Fruit fly (Drosophila melanogaster) whole organism, embryonic: ENCODE data around the gene CG43221.

Experiments used
- BtbVII ChIP-seq: fragments of 200-800 bp; sonication (Bioruptor generic); optimal IDR thresholded peaks from 3 replicates; lab custom pipeline; 2017; ENCODE audit warnings: missing biosample characterization, mild to moderate bottlenecking, missing genetic modification characterization
- CG11085 ChIP-seq: fragments of 200-800 bp; sonication (Bioruptor generic); IDR thresholded peaks from 2 replicates; pipeline ENCODE4 v1.3.6; 2022; ENCODE audit warnings: missing biosample characterization, missing genetic modification characterization
- CG15514 ChIP-seq: fragments of 200-800 bp; sonication (Bioruptor generic); optimal IDR thresholded peaks from 3 replicates; lab custom pipeline; 2017; ENCODE audit warnings: missing biosample characterization, missing genetic modification characterization, mild to moderate bottlenecking, moderate library complexity, missing genetic modification reagents
- CG17912 ChIP-seq: fragments of 200-800 bp; sonication (Bioruptor generic); optimal IDR thresholded peaks from 2 replicates; lab custom pipeline; 2018; ENCODE audit warnings: missing biosample characterization, mild to moderate bottlenecking, missing genetic modification characterization
- CG18764 ChIP-seq: fragments of 200-800 bp; sonication (Bioruptor generic); optimal IDR thresholded peaks from 3 replicates; lab custom pipeline; 2016; ENCODE audit warnings: missing biosample characterization, missing genetic modification characterization
- CG2129 ChIP-seq: fragments of 200-800 bp; sonication (Bioruptor generic); IDR thresholded peaks from 2 replicates; pipeline ENCODE4 v1.3.6; 2022; ENCODE audit warnings: missing biosample characterization, missing genetic modification characterization; ENCODE audit not compliant: partially characterized antibody
- CG2199 ChIP-seq: fragments of 200-800 bp; sonication (Bioruptor generic); IDR thresholded peaks from 3 replicates; pipeline ENCODE4 v1.3.6; 2022; ENCODE audit warnings: missing biosample characterization, missing genetic modification characterization
- CG2712 ChIP-seq: fragments of 200-800 bp; optimal IDR thresholded peaks from 3 replicates; lab custom pipeline; 2019; ENCODE audit warnings: missing biosample characterization, mild to moderate bottlenecking, missing genetic modification characterization, moderate library complexity
- CG2889 ChIP-seq: fragments of 200-800 bp; sonication (Bioruptor generic); IDR thresholded peaks from 3 replicates; pipeline ENCODE4 v1.3.6; 2022; ENCODE audit warnings: missing biosample characterization, missing genetic modification characterization
- CG3281 ChIP-seq: fragments of 200-800 bp; sonication (Bioruptor generic); optimal IDR thresholded peaks from 3 replicates; lab custom pipeline; 2017; ENCODE audit warnings: missing biosample characterization, mild to moderate bottlenecking, missing genetic modification characterization
- CG34422 ChIP-seq: fragments of 200-800 bp; sonication (Bioruptor generic); IDR thresholded peaks from 3 replicates; pipeline ENCODE4 v1.3.6; 2022; ENCODE audit warnings: missing biosample characterization, missing genetic modification characterization
- CG3838 ChIP-seq: fragments of 200-800 bp; sonication (Bioruptor generic); optimal IDR thresholded peaks from 3 replicates; lab custom pipeline; 2016; ENCODE audit warnings: missing biosample characterization, missing genetic modification characterization
- CG4328 ChIP-seq: fragments of 200-800 bp; sonication (Bioruptor generic); optimal IDR thresholded peaks from 3 replicates; lab custom pipeline; 2017; ENCODE audit warnings: missing biosample characterization, missing genetic modification reagents, missing genetic modification characterization
- CG4360 ChIP-seq: fragments of 200-800 bp; sonication (Bioruptor generic); IDR thresholded peaks from 2 replicates; pipeline ENCODE4 v1.3.6; 2022; ENCODE audit warnings: missing biosample characterization, missing genetic modification characterization
- CG9609 ChIP-seq: fragments of 200-800 bp; sonication (Bioruptor generic); optimal IDR thresholded peaks from 3 replicates; lab custom pipeline; 2016; ENCODE audit warnings: missing biosample characterization, missing genetic modification characterization
- CkIIα-i1 ChIP-seq: fragments of 200-800 bp; sonication (Bioruptor generic); IDR thresholded peaks from 2 replicates; pipeline ENCODE4 v1.3.6; 2022; ENCODE audit warnings: missing biosample characterization, missing genetic modification characterization
- Deaf1 ChIP-seq: fragments of 200-800 bp; optimal IDR thresholded peaks from 3 replicates; lab custom pipeline; 2019; ENCODE audit warnings: missing biosample characterization, mild to moderate bottlenecking, missing genetic modification characterization, moderate library complexity
- Dref ChIP-seq: fragments of 200-800 bp; sonication (Bioruptor generic); IDR thresholded peaks from 2 replicates; pipeline ENCODE4 v1.3.6; 2022; ENCODE audit warnings: missing biosample characterization, missing genetic modification characterization
- Gsc ChIP-seq: fragments of 200-800 bp; sonication (Bioruptor generic); IDR thresholded peaks from 2 replicates; pipeline ENCODE4 v1.3.6; 2022; ENCODE audit warnings: missing biosample characterization, missing genetic modification characterization
- HLH54F ChIP-seq: fragments of 200-800 bp; sonication (Bioruptor generic); optimal IDR thresholded peaks from 3 replicates; lab custom pipeline; 2016; ENCODE audit warnings: missing biosample characterization, missing genetic modification characterization
- HLHmδ ChIP-seq: fragments of 200-800 bp; sonication (Bioruptor generic); optimal IDR thresholded peaks from 2 replicates; lab custom pipeline; 2018; ENCODE audit warnings: missing biosample characterization, mild to moderate bottlenecking, missing genetic modification characterization, moderate library complexity
- Hey ChIP-seq: fragments of 200-800 bp; sonication (Bioruptor generic); optimal IDR thresholded peaks from 3 replicates; lab custom pipeline; 2018; ENCODE audit warnings: missing biosample characterization, mild to moderate bottlenecking, missing genetic modification characterization
- HmgZ ChIP-seq: fragments of 200-800 bp; sonication (Bioruptor generic); optimal IDR thresholded peaks from 2 replicates; lab custom pipeline; 2018; ENCODE audit warnings: missing biosample characterization, mild to moderate bottlenecking, missing genetic modification characterization
- Lim3 ChIP-seq: fragments of 200-800 bp; sonication (Bioruptor generic); IDR thresholded peaks from 2 replicates; pipeline ENCODE4 v1.3.6; 2022; ENCODE audit warnings: missing biosample characterization, missing genetic modification characterization
- MBD-R2 ChIP-seq: fragments of 200-800 bp; sonication (Bioruptor generic); IDR thresholded peaks from 2 replicates; pipeline ENCODE4 v1.3.6; 2022; ENCODE audit warnings: missing biosample characterization, missing genetic modification characterization
- Oli ChIP-seq: fragments of 200-800 bp; sonication (Bioruptor generic); optimal IDR thresholded peaks from 2 replicates; lab custom pipeline; 2018; ENCODE audit warnings: missing biosample characterization, mild to moderate bottlenecking, missing genetic modification characterization, moderate library complexity
- Scr ChIP-seq: fragments of 200-800 bp; sonication (Bioruptor generic); IDR thresholded peaks from 2 replicates; pipeline ENCODE4 v1.3.6; 2022; ENCODE audit warnings: missing biosample characterization, missing genetic modification characterization; ENCODE audit not compliant: partially characterized antibody
- Sox102F ChIP-seq: fragments of 200-800 bp; sonication (Bioruptor generic); optimal IDR thresholded peaks from 2 replicates; lab custom pipeline; 2018; ENCODE audit warnings: missing biosample characterization, mild to moderate bottlenecking, missing genetic modification characterization, moderate library complexity
- Sry-β ChIP-seq: fragments of 200-800 bp; sonication (Bioruptor generic); optimal IDR thresholded peaks from 2 replicates; lab custom pipeline; 2018; ENCODE audit warnings: missing biosample characterization, mild to moderate bottlenecking, missing genetic modification characterization, moderate library complexity
- Stat92E ChIP-seq, 3 experiments: fragments of >200 bp in 2 of 3; fragments of 200-800 bp in 1 of 3; sonication (Bioruptor generic) in 1 of 3; optimal IDR thresholded peaks; 2 replicates each; lab custom pipeline; 2017 to 2019; ENCODE audit warnings: missing biosample characterization in 3 of 3, missing genetic modification characterization in 3 of 3, mild to moderate bottlenecking in 1 of 3, moderate library complexity in 1 of 3
- YL-1 ChIP-seq: fragments of 200-800 bp; sonication (Bioruptor generic); optimal IDR thresholded peaks from 3 replicates; lab custom pipeline; 2017; ENCODE audit warnings: missing biosample characterization, mild to moderate bottlenecking, missing genetic modification characterization
- btn ChIP-seq: fragments of 200-800 bp; sonication (Bioruptor generic); optimal IDR thresholded peaks from 2 replicates; lab custom pipeline; 2016; ENCODE audit warnings: missing biosample characterization, missing genetic modification characterization
- chinmo ChIP-seq: fragments of 200-800 bp; sonication (Bioruptor generic); IDR thresholded peaks from 4 replicates; pipeline ENCODE4 v1.3.6; 2022; ENCODE audit warnings: missing biosample characterization, missing genetic modification characterization; ENCODE audit not compliant: partially characterized antibody
- ci ChIP-seq: fragments of 200-800 bp; sonication (Bioruptor generic); IDR thresholded peaks from 3 replicates; pipeline ENCODE4 v1.3.6; 2022; ENCODE audit warnings: missing biosample characterization, missing genetic modification characterization
- cwo ChIP-seq: fragments of 200-800 bp; sonication (Bioruptor generic); optimal IDR thresholded peaks from 3 replicates; lab custom pipeline; 2017; ENCODE audit warnings: missing biosample characterization, missing genetic modification characterization, mild to moderate bottlenecking, moderate library complexity, missing genetic modification reagents
- da ChIP-seq: fragments of 200-800 bp; sonication (Bioruptor generic); optimal IDR thresholded peaks from 2 replicates; lab custom pipeline; 2016; ENCODE audit warnings: missing biosample characterization, missing genetic modification characterization
- dm ChIP-seq: fragments of 200-800 bp; sonication (Bioruptor generic); optimal IDR thresholded peaks from 3 replicates; lab custom pipeline; 2016; ENCODE audit warnings: missing biosample characterization, missing genetic modification characterization
- fd102C ChIP-seq: fragments of 200-800 bp; sonication (Bioruptor generic); optimal IDR thresholded peaks from 2 replicates; lab custom pipeline; 2018; ENCODE audit warnings: missing biosample characterization, mild to moderate bottlenecking, missing genetic modification characterization, moderate library complexity
- kah ChIP-seq: fragments of 200-800 bp; sonication (Bioruptor generic); optimal IDR thresholded peaks from 2 replicates; lab custom pipeline; 2018; ENCODE audit warnings: missing biosample characterization, mild to moderate bottlenecking, missing genetic modification characterization
- ken ChIP-seq: fragments of 200-800 bp; sonication (Bioruptor generic); IDR thresholded peaks from 3 replicates; pipeline ENCODE4 v1.3.6; 2022; ENCODE audit warnings: missing biosample characterization, missing genetic modification characterization
- mld ChIP-seq: fragments of 200-800 bp; sonication (Bioruptor generic); IDR thresholded peaks from 3 replicates; pipeline ENCODE4 v1.3.6; 2022; ENCODE audit warnings: missing biosample characterization, missing genetic modification characterization; ENCODE audit not compliant: partially characterized antibody
- pita ChIP-seq: fragments of 200-800 bp; sonication (Bioruptor generic); optimal IDR thresholded peaks from 2 replicates; lab custom pipeline; 2017; ENCODE audit warnings: missing biosample characterization, mild to moderate bottlenecking, missing genetic modification characterization
- run ChIP-seq: fragments of 200-800 bp; sonication (Bioruptor generic); optimal IDR thresholded peaks from 3 replicates; lab custom pipeline; 2018; ENCODE audit warnings: missing biosample characterization, mild to moderate bottlenecking, missing genetic modification characterization
- scrt ChIP-seq: fragments of 200-800 bp; sonication (Bioruptor generic); optimal IDR thresholded peaks from 2 replicates; lab custom pipeline; 2018; ENCODE audit warnings: missing biosample characterization, mild to moderate bottlenecking, missing genetic modification characterization, moderate library complexity
- sim ChIP-seq: fragments of 200-800 bp; sonication (Bioruptor generic); IDR thresholded peaks from 2 replicates; pipeline ENCODE4 v1.3.6; 2022; ENCODE audit warnings: missing biosample characterization, missing genetic modification characterization
- so ChIP-seq: fragments of 200-800 bp; sonication (Bioruptor generic); IDR thresholded peaks from 3 replicates; pipeline ENCODE4 v1.3.6; 2022; ENCODE audit warnings: missing biosample characterization, missing genetic modification characterization
- stwl ChIP-seq: fragments of 200-800 bp; sonication (Bioruptor generic); optimal IDR thresholded peaks from 3 replicates; lab custom pipeline; 2018; ENCODE audit warnings: missing biosample characterization, mild to moderate bottlenecking, missing genetic modification characterization, moderate library complexity
- sug ChIP-seq: fragments of 200-800 bp; optimal IDR thresholded peaks from 2 replicates; lab custom pipeline; 2019; ENCODE audit warnings: missing biosample characterization, mild to moderate bottlenecking, missing genetic modification characterization, moderate library complexity
- toy ChIP-seq: fragments of 200-800 bp; sonication (Bioruptor generic); IDR thresholded peaks from 2 replicates; pipeline ENCODE4 v1.3.6; 2022; ENCODE audit warnings: missing biosample characterization, missing genetic modification characterization
- z ChIP-seq: fragments of 200-800 bp; sonication (Bioruptor generic); IDR thresholded peaks from 3 replicates; pipeline ENCODE4 v1.3.6; 2022; ENCODE audit warnings: missing biosample characterization, missing genetic modification characterization
- zfh1 ChIP-seq: fragments of 200-800 bp; sonication (Bioruptor generic); IDR thresholded peaks from 3 replicates; pipeline ENCODE4 v1.3.6; 2022; ENCODE audit warnings: missing biosample characterization, missing genetic modification characterization

Gene CG43221

DNA sequence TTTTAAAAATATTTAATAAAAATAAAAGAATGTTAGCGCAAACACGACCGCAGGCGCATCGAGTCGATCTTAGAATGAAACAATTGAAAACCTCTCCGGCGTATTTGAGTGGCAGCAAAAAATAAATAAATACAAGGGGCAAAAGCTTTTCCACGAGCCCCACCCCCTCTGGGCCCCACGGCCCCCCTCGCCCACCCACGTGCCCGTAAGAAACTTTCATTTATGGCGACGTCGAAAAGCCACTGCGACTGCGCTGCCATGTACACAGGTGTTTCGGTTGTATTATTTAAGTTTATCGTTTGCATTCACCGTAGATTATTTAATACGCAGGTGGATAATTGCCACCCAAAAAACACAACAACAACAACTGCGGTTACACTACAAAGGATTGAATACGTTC lies 37.1 kb upstream of the CG43221 start (continued):
- TF ChIP-seq mld (GFP tag; lab: Robert Waterston, UW) (no peak), toy (no peak), cwo (GFP tag; lab: Kevin White, UChicago) (peak; percentile 32), Deaf1 (tag; lab: Kevin White, UChicago) (no peak), fd102C (GFP tag; lab: Kevin White, UChicago) (no peak), CkIIα-i1 (GFP tag; lab: Robert Waterston, UW) (no peak), CG4328 (GFP tag; lab: Kevin White, UChicago) (no peak), CG2129 (no peak), pita (GFP tag; lab: Kevin White, UChicago) (no peak), da (GFP tag; lab: Kevin White, UChicago) (no peak), CG15514 (GFP tag; lab: Kevin White, UChicago) (peak; percentile 15), Scr (GFP tag; lab: Robert Waterston, UW) (no peak), HLH54F (no peak), CG2199 (peak; percentile 82; the same call in 2 of the 3 replicates), CG2889 (no peak), Hey (no peak), Dref (no peak), stwl (tag; lab: Kevin White, UChicago) (no peak), sug (tag; lab: Kevin White, UChicago) (peak; percentile 49), dm (GFP tag; lab: Kevin White, UChicago) (no peak), Oli (tag; lab: Kevin White, UChicago) (no peak), scrt (GFP tag; lab: Kevin White, UChicago) (no peak), sim (GFP tag; lab: Robert Waterston, UW) (no peak), Lim3 (no peak), Sox102F (no peak), BtbVII (GFP tag; lab: Kevin White, UChicago) (peak; percentile 57), CG34422 (GFP tag; lab: Robert Waterston, UW) (no peak), CG3281 (peak; percentile 25), Gsc (no peak), zfh1 (GFP tag; lab: Robert Waterston, UW) (no peak), CG17912 (GFP tag; lab: Kevin White, UChicago) (no peak), CG2712 (tag; lab: Kevin White, UChicago) (no peak), YL-1 (GFP tag; lab: Kevin White, UChicago) (no peak), CG11085 (GFP tag; lab: Robert Waterston, UW) (no peak), kah (GFP tag; lab: Kevin White, UChicago) (no peak), CG4360 (GFP tag; lab: Robert Waterston, UW) (no peak), Sry-β (GFP tag; lab: Kevin White, UChicago) (no peak), so (GFP tag; lab: Robert Waterston, UW) (no peak), run (tag; lab: Kevin White, UChicago) (no peak), MBD-R2 (GFP tag; lab: Robert Waterston, UW) (no peak), CG18764 (no peak), z (GFP tag; lab: Robert Waterston, UW) (0 out of 3 replicates have a peak, but pooled peaks have one; percentile 45), btn (no peak), HLHmδ (GFP tag; lab: Kevin White, UChicago) (no peak), chinmo (GFP tag; lab: Robert Waterston, UW) (peak; percentile 84), CG9609 (GFP tag; lab: Kevin White, UChicago) (no peak), Stat92E (GFP tag; optimal IDR thresholded peaks at IDR 0.05; lab: Kevin White, UChicago) (no peak), HmgZ (tag; lab: Kevin White, UChicago) (no peak), ken (GFP tag; lab: Robert Waterston, UW) (no peak), ci (GFP tag; lab: Robert Waterston, UW) (peak; percentile 67; the same call in 2 of the 3 replicates), CG3838 (GFP tag; lab: Kevin White, UChicago) (no peak)
